Worm (Caenorhabditis elegans): ENCODE data around the gene Y37D8A.5.
A peak's percentile ranks its signal among the peaks of the same experiment; 100 is the strongest.

Y37D8A.5 gene

ce11 chrIII:12892767-12893166 is 37.5 kb upstream of the Y37D8A.5 start:
- TF ChIP-seq unc-42 (tag; optimal IDR thresholded peaks at IDR 0.05): peak; percentile 53
- no peak for TF ChIP-seq pag-3 (tag; optimal IDR thresholded peaks at IDR 0.05; ENCODE audit: borderline replicate concordance)

ce11 chrIII:12891580-12891979 is 36.3 kb upstream of the Y37D8A.5 start, which contains the start of the genes Y37D8A.29 and unc-71:
Gene Y37D8A.29, minus strand, starts transcription at chrIII:12891680.
Gene unc-71, minus strand, starts transcription at chrIII:12891738.
- TF ChIP-seq zip-5 (tag; optimal IDR thresholded peaks at IDR 0.05) (no peak), lin-11 (tag; optimal IDR thresholded peaks at IDR 0.05) (no peak), hlh-15 (tag; optimal IDR thresholded peaks at IDR 0.05) (no peak), unc-86 (tag; optimal IDR thresholded peaks at IDR 0.05) (no peak), che-1 (tag; optimal IDR thresholded peaks at IDR 0.05) (no peak), syd-9 (tag; optimal IDR thresholded peaks at IDR 0.05) (no peak)

ce11 chrIII:12885153-12885552 is 29.9 kb upstream of the Y37D8A.5 start:
- TF ChIP-seq Y22D7AL.16 (tag; optimal IDR thresholded peaks at IDR 0.05) (no peak), sdc-2 (tag; optimal IDR thresholded peaks at IDR 0.05) (no peak), ttx-3 (tag; optimal IDR thresholded peaks at IDR 0.05) (no peak), pag-3 (tag; optimal IDR thresholded peaks at IDR 0.05; ENCODE audit: borderline replicate concordance) (no peak), ceh-34 (tag; optimal IDR thresholded peaks at IDR 0.05) (no peak), T23F11.4 (GFP tag; optimal IDR thresholded peaks at IDR 0.05) (no peak), ceh-30 (tag; optimal IDR thresholded peaks at IDR 0.05) (no peak), hlh-15 (tag; optimal IDR thresholded peaks at IDR 0.05) (no peak), hlh-30 (tag; optimal IDR thresholded peaks at IDR 0.05; ENCODE audit: insufficient read depth) (no peak)

- TF ChIP-seq nhr-232 (tag; optimal IDR thresholded peaks at IDR 0.05) (no peak), dmd-4 (tag; optimal IDR thresholded peaks at IDR 0.05; ENCODE audit: borderline replicate concordance) (no peak), C38D4.7 (GFP tag; optimal IDR thresholded peaks at IDR 0.05) (no peak), fkh-10 (GFP tag; optimal IDR thresholded peaks at IDR 0.05) (no peak), ceh-18 (tag; optimal IDR thresholded peaks at IDR 0.05) (no peak), K02D7.2 (tag; optimal IDR thresholded peaks at IDR 0.05) (no peak), pag-3 (tag; optimal IDR thresholded peaks at IDR 0.05; ENCODE audit: borderline replicate concordance) (no peak), sdc-2 (tag; optimal IDR thresholded peaks at IDR 0.05) (no peak)
Measured at ce11 chrIII:12880704-12881103, 25.4 kb upstream of the Y37D8A.5 start.

- TF ChIP-seq Y22D7AL.16 (tag; optimal IDR thresholded peaks at IDR 0.05) (no peak), tbx-2 (tag; optimal IDR thresholded peaks at IDR 0.05) (peak; percentile 43), ceh-31 (tag; optimal IDR thresholded peaks at IDR 0.05) (peak; percentile 66), ref-2 (tag; optimal IDR thresholded peaks at IDR 0.05) (peak; percentile 15)
Measured at ce11 chrIII:12877527-12878234, 22.4 kb upstream of the Y37D8A.5 start, which contains the start of the genes cec-7 and enu-3.5. Gene cec-7, minus strand, starts transcription at chrIII:12877577. Gene enu-3.5, plus strand, starts transcription at chrIII:12878196.

- TF ChIP-seq elt-2 (tag; optimal IDR thresholded peaks at IDR 0.05) (no peak), ceh-9 (tag; optimal IDR thresholded peaks at IDR 0.05) (no peak), ceh-14 (tag; optimal IDR thresholded peaks at IDR 0.05) (no peak), che-1 (tag; optimal IDR thresholded peaks at IDR 0.05) (no peak), hlh-13 (GFP tag; optimal IDR thresholded peaks at IDR 0.05) (no peak), C08G9.2 (tag; optimal IDR thresholded peaks at IDR 0.05) (no peak), pqm-1 (tag; optimal IDR thresholded peaks at IDR 0.05) (no peak), F13H6.1 (tag; optimal IDR thresholded peaks at IDR 0.05) (no peak), sox-2 (GFP tag; IDR thresholded peaks at IDR 0.05) (no peak), unc-55 (GFP tag; optimal IDR thresholded peaks at IDR 0.05) (no peak), ceh-31 (tag; optimal IDR thresholded peaks at IDR 0.05) (no peak), lim-6 (tag; optimal IDR thresholded peaks at IDR 0.05) (no peak), ceh-22 (tag; optimal IDR thresholded peaks at IDR 0.05) (no peak), elt-4 (tag; optimal IDR thresholded peaks at IDR 0.05) (no peak), fkh-10 (GFP tag; optimal IDR thresholded peaks at IDR 0.05) (no peak), ceh-2 (tag; optimal IDR thresholded peaks at IDR 0.05) (no peak), eyg-1 (tag; optimal IDR thresholded peaks at IDR 0.05) (no peak), pag-3 (tag; optimal IDR thresholded peaks at IDR 0.05; ENCODE audit: borderline replicate concordance) (no peak), ttx-3 (tag; optimal IDR thresholded peaks at IDR 0.05) (no peak)
Measured at ce11 chrIII:12875653-12876052, 20.4 kb upstream of the Y37D8A.5 start.

All from whole organism, late embryonic.